Worm (Caenorhabditis elegans) whole organism, L4 larva: Measurements from ENCODE around the gene ksr-1.

Experiments
- D1046.2 ChIP-seq: fragments of 200-800 bp; sonication (Bioruptor generic); IDR thresholded peaks from 2 replicates; pipeline ENCODE4 v1.3.6; 2022; ENCODE audit warnings: missing genetic modification characterization, missing compliant biosample characterization
- F10B5.3 ChIP-seq: sonication (generic microtip); optimal IDR thresholded peaks from 2 replicates; lab custom pipeline; 2016; ENCODE audit warnings: mild to moderate bottlenecking, missing genetic modification characterization, missing compliant biosample characterization
- F37D6.2 ChIP-seq: sonication (generic microtip); optimal IDR thresholded peaks from 2 replicates; lab custom pipeline; 2016; ENCODE audit warnings: mild to moderate bottlenecking, missing genetic modification characterization, missing compliant biosample characterization
- F44E2.7 ChIP-seq: fragments of 200-800 bp; sonication (Bioruptor generic); IDR thresholded peaks from 2 replicates; pipeline ENCODE4 v2.1.2; 2022; ENCODE audit warnings: missing genetic modification characterization, missing compliant biosample characterization
- T20F7.1 ChIP-seq: fragments of 200-800 bp; sonication (Bioruptor generic); optimal IDR thresholded peaks from 2 replicates; lab custom pipeline; 2018; ENCODE audit warnings: mild to moderate bottlenecking, missing genetic modification characterization, missing compliant biosample characterization
- T26A8.4 ChIP-seq: fragments of 200-800 bp; sonication (Bioruptor generic); IDR thresholded peaks from 2 replicates; pipeline ENCODE4 v1.3.6; 2022; ENCODE audit warnings: missing genetic modification characterization, missing compliant biosample characterization
- Y105C5A.15 ChIP-seq: fragments of 200-800 bp; sonication (Bioruptor generic); IDR thresholded peaks from 2 replicates; pipeline ENCODE4 v1.3.6; 2022; ENCODE audit warnings: missing genetic modification characterization, missing compliant biosample characterization
- Y48G9A.11 ChIP-seq: fragments of 200-800 bp; sonication (Bioruptor generic); IDR thresholded peaks from 2 replicates; pipeline ENCODE4 v1.3.6; 2022; ENCODE audit warnings: missing genetic modification reagents, missing genetic modification characterization, missing compliant biosample characterization
- Y75B8A.6 ChIP-seq: fragments of 200-800 bp; sonication (Bioruptor generic); IDR thresholded peaks from 2 replicates; pipeline ENCODE4 v1.3.6; 2022; ENCODE audit warnings: missing genetic modification reagents, missing genetic modification characterization, missing compliant biosample characterization
- ZK337.2 ChIP-seq: fragments of 200-800 bp; sonication (Bioruptor generic); IDR thresholded peaks from 2 replicates; pipeline ENCODE4 v1.3.6; 2022; ENCODE audit warnings: missing genetic modification reagents, missing genetic modification characterization, missing compliant biosample characterization
- aha-1 ChIP-seq: fragments of 150-350 bp; peaks from one replicate; lab custom pipeline; 2014; ENCODE audit warnings: missing biosample characterization, missing genetic modification characterization
- aly-2 ChIP-seq: sonication (generic microtip); optimal IDR thresholded peaks from 2 replicates; lab custom pipeline; 2018; ENCODE audit warnings: missing biosample characterization, missing genetic modification characterization
- ama-1 ChIP-seq: fragments of 150-350 bp; optimal IDR thresholded peaks from 2 replicates; lab custom pipeline; 2014; ENCODE audit warnings: inconsistent platforms, mixed read lengths
- arid-1 ChIP-seq: fragments of 200-800 bp; sonication (Bioruptor generic); conservative IDR thresholded peaks from 2 replicates; pipeline ENCODE4 v1.3.6; 2022; ENCODE audit warnings: missing genetic modification reagents, missing genetic modification characterization, missing compliant biosample characterization
- attf-4 ChIP-seq: sonication (generic microtip); optimal IDR thresholded peaks from 3 replicates; lab custom pipeline; 2017; ENCODE audit warnings: missing biosample characterization, missing genetic modification characterization
- ceh-28 ChIP-seq: fragments of 150-350 bp; optimal IDR thresholded peaks from 2 replicates; lab custom pipeline; 2014; ENCODE audit warnings: missing biosample characterization, missing genetic modification reagents, missing genetic modification characterization
- ceh-32 ChIP-seq: sonication (generic microtip); optimal IDR thresholded peaks from 2 replicates; lab custom pipeline; 2016; ENCODE audit warnings: mild to moderate bottlenecking, missing genetic modification characterization, missing compliant biosample characterization; ENCODE audit not compliant: poor library complexity
- ceh-62 ChIP-seq: sonication (generic microtip); optimal IDR thresholded peaks from 2 replicates; lab custom pipeline; 2017; ENCODE audit warnings: missing biosample characterization, missing genetic modification characterization
- ceh-82 ChIP-seq: sonication (generic microtip); optimal IDR thresholded peaks from 2 replicates; lab custom pipeline; 2017; ENCODE audit warnings: missing biosample characterization, missing genetic modification characterization
- daf-12 ChIP-seq: fragments of 150-350 bp; optimal IDR thresholded peaks from 2 replicates; lab custom pipeline; 2014; ENCODE audit warnings: missing biosample characterization, missing genetic modification reagents, missing genetic modification characterization
- daf-19 ChIP-seq: fragments of 200-800 bp; sonication (Bioruptor generic); conservative IDR thresholded peaks from 2 replicates; pipeline ENCODE4 v1.3.6; 2022; ENCODE audit warnings: missing genetic modification characterization, missing compliant biosample characterization
- dmd-9 ChIP-seq: fragments of 200-800 bp; sonication (Bioruptor generic); IDR thresholded peaks from 2 replicates; pipeline ENCODE4 v1.3.6; 2022; ENCODE audit warnings: missing genetic modification reagents, missing genetic modification characterization, missing compliant biosample characterization
- dpl-1 ChIP-seq: fragments of 150-350 bp; optimal IDR thresholded peaks from 2 replicates; lab custom pipeline; 2014; ENCODE audit warnings: missing biosample characterization, missing genetic modification reagents, missing genetic modification characterization
- egl-43 ChIP-seq: fragments of 200-800 bp; sonication (Bioruptor generic); IDR thresholded peaks from 2 replicates; pipeline ENCODE4 v1.3.6; 2022; ENCODE audit warnings: missing genetic modification reagents, missing genetic modification characterization, missing compliant biosample characterization
- fos-1 ChIP-seq: fragments of 150-350 bp; optimal IDR thresholded peaks from 2 replicates; lab custom pipeline; 2014; ENCODE audit warnings: missing biosample characterization, missing genetic modification characterization
- gei-8 ChIP-seq: fragments of 200-800 bp; sonication (Bioruptor generic); optimal IDR thresholded peaks from 2 replicates; lab custom pipeline; 2018; ENCODE audit warnings: mild to moderate bottlenecking, missing genetic modification characterization, missing compliant biosample characterization
- hif-1 ChIP-seq, 2 experiments: sonication (generic microtip); optimal IDR thresholded peaks; 2 replicates each; lab custom pipeline; 2016 to 2017; ENCODE audit warnings: missing compliant biosample characterization in 2 of 2, missing genetic modification characterization in 2 of 2, missing genetic modification reagents in 2 of 2, missing genotype in 2 of 2, mild to moderate bottlenecking in 1 of 2
- hlh-11 ChIP-seq: fragments of 200-800 bp; sonication (Bioruptor generic); optimal IDR thresholded peaks from 2 replicates; lab custom pipeline; 2018; ENCODE audit warnings: mild to moderate bottlenecking, missing genetic modification characterization, missing compliant biosample characterization
- hlh-30 ChIP-seq: sonication (generic microtip); optimal IDR thresholded peaks from 2 replicates; lab custom pipeline; 2017; ENCODE audit warnings: antibody characterized with exemption, mild to moderate bottlenecking, missing genetic modification characterization, missing compliant biosample characterization; ENCODE audit not compliant: insufficient read depth
- jun-1 ChIP-seq: fragments of 150-350 bp; optimal IDR thresholded peaks from 2 replicates; lab custom pipeline; 2014; ENCODE audit warnings: missing biosample characterization, missing genetic modification reagents, missing genetic modification characterization
- lin-13 ChIP-seq: fragments of 150-350 bp; optimal IDR thresholded peaks from 2 replicates; lab custom pipeline; 2014; ENCODE audit warnings: missing biosample characterization, missing genetic modification reagents, missing genetic modification characterization
- lin-29 ChIP-seq: fragments of 200-800 bp; sonication (Bioruptor generic); IDR thresholded peaks from 2 replicates; pipeline ENCODE4 v1.3.6; 2022; ENCODE audit warnings: missing genetic modification reagents, missing genetic modification characterization, missing compliant biosample characterization
- lin-38 ChIP-seq: fragments of 200-800 bp; sonication (Bioruptor generic); IDR thresholded peaks from 2 replicates; pipeline ENCODE4 v1.3.6; 2022; ENCODE audit warnings: missing genetic modification reagents, missing genetic modification characterization, missing compliant biosample characterization
- madf-9 ChIP-seq: fragments of 200-800 bp; sonication (Bioruptor generic); conservative IDR thresholded peaks from 2 replicates; pipeline ENCODE4 v1.3.6; 2022; ENCODE audit warnings: missing genetic modification reagents, missing genetic modification characterization, missing compliant biosample characterization
- mdl-1 ChIP-seq, 2 experiments: fragments of 150-350 bp in 1 of 2; sonication (generic microtip) in 1 of 2; optimal IDR thresholded peaks; 2 replicates each; lab custom pipeline; 2014 to 2017; ENCODE audit warnings: missing biosample characterization in 2 of 2, missing genetic modification characterization in 2 of 2
- mep-1 ChIP-seq: fragments of 150-350 bp; sonication (generic microtip); optimal IDR thresholded peaks from 3 replicates; lab custom pipeline; 2014; ENCODE audit warnings: missing biosample characterization, missing genetic modification characterization
- mxl-2 ChIP-seq: fragments of 200-800 bp; sonication (Bioruptor generic); conservative IDR thresholded peaks from 2 replicates; pipeline ENCODE4 v1.3.6; 2022; ENCODE audit warnings: missing genetic modification reagents, missing genetic modification characterization, missing compliant biosample characterization
- nhr-111 ChIP-seq: fragments of 200-800 bp; sonication (Bioruptor generic); optimal IDR thresholded peaks from 2 replicates; lab custom pipeline; 2018; ENCODE audit warnings: mild to moderate bottlenecking, missing genetic modification characterization, missing compliant biosample characterization
- nhr-42 ChIP-seq: fragments of 200-800 bp; sonication (Bioruptor generic); IDR thresholded peaks from 2 replicates; pipeline ENCODE4 v1.3.6; 2022; ENCODE audit warnings: missing genetic modification characterization, missing compliant biosample characterization
- nhr-77 ChIP-seq: fragments of 150-350 bp; optimal IDR thresholded peaks from 2 replicates; lab custom pipeline; 2014; ENCODE audit warnings: missing biosample characterization, missing genetic modification characterization
- pha-4 ChIP-seq, 2 experiments: fragments of 150-350 bp in 1 of 2; fragments of 200-800 bp in 1 of 2; sonication (Bioruptor generic) in 1 of 2; IDR thresholded peaks in 1 of 2; optimal IDR thresholded peaks in 1 of 2; 2 replicates each; pipeline versions ENCODE4 v1.3.6 to Lab custom; 2014 to 2022; ENCODE audit warnings: missing genetic modification characterization in 2 of 2, missing genetic modification reagents in 2 of 2, missing biosample characterization in 1 of 2, missing compliant biosample characterization in 1 of 2
- pqm-1 ChIP-seq: sonication (generic microtip); optimal IDR thresholded peaks from 2 replicates; lab custom pipeline; 2017; ENCODE audit warnings: missing biosample characterization, missing genetic modification characterization
- rbr-2 ChIP-seq: sonication (generic microtip); optimal IDR thresholded peaks from 2 replicates; lab custom pipeline; 2016; ENCODE audit warnings: missing genotype, missing genetic modification characterization, missing compliant biosample characterization
- set-16 ChIP-seq: fragments of 200-800 bp; sonication (Bioruptor generic); IDR thresholded peaks from 2 replicates; pipeline ENCODE4 v1.3.6; 2022; ENCODE audit warnings: missing genetic modification reagents, missing genetic modification characterization, missing compliant biosample characterization
- tra-1 ChIP-seq: fragments of 200-800 bp; sonication (Bioruptor generic); IDR thresholded peaks from 2 replicates; pipeline ENCODE4 v1.3.6; 2022; ENCODE audit warnings: missing genetic modification reagents, missing genetic modification characterization, missing compliant biosample characterization
- unc-130 ChIP-seq: sonication (generic microtip); optimal IDR thresholded peaks from 2 replicates; lab custom pipeline; 2016; ENCODE audit warnings: missing genetic modification reagents, missing genetic modification characterization, missing compliant biosample characterization
- unc-62 ChIP-seq, 3 experiments: fragments of 150-350 bp in 1 of 3; sonication (generic microtip); optimal IDR thresholded peaks in 2 of 3; peaks in 1 of 3; 1 replicate in 1 of 3; 2 replicates in 2 of 3; lab custom pipeline; 2014 to 2017; ENCODE audit warnings: missing biosample characterization in 3 of 3, missing genetic modification characterization in 3 of 3, missing genetic modification reagents in 3 of 3, missing genotype in 1 of 3
- zfp-3 ChIP-seq: fragments of 200-800 bp; sonication (Bioruptor generic); conservative IDR thresholded peaks from 2 replicates; pipeline ENCODE4 v1.3.6; 2022; ENCODE audit warnings: missing genetic modification reagents, missing genetic modification characterization, missing compliant biosample characterization
- zip-11 ChIP-seq: fragments of 200-800 bp; sonication (Bioruptor generic); IDR thresholded peaks from 2 replicates; pipeline ENCODE4 v1.3.6; 2022; ENCODE audit warnings: missing genetic modification characterization, missing compliant biosample characterization
- ztf-7 ChIP-seq: fragments of 150-350 bp; optimal IDR thresholded peaks from 2 replicates; lab custom pipeline; 2014; ENCODE audit warnings: missing biosample characterization, missing genetic modification characterization

The ksr-1 gene

DNA sequence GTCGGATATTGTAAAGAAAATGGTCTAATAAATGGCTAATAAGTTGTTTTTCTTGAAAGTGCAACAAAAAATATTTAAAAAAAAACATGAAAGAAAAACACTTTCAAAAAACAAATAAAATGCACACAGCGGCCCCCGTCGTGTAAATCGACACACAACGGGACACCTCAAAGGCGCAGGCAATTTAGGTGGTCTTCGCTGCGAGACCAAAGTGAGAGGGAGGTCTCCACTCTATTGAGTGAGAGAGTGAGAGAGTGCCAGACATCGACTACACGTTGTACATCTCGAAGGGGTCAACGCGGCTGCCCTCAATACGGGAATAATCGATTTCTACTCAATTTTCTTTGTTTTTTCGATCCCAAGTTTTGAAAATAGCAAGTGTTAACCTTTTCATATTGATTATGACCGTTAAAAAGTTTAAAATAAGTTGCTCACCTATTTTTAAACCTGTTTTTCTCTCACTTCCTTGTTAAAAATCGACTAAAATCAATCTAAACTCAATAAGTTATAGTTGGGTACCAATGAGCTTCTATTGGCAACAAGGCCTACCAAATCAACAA is 11.9 kb downstream of the ksr-1 start, which contains the start of gene sec-16A.2 (continued):
- TF ChIP-seq Y75B8A.6 (no peak), F10B5.3 (tag; lab: Kevin White, UChicago) (no peak), aly-2 (tag; lab: Kevin White, UChicago) (no peak), Y105C5A.15 (no peak), nhr-42 (0 out of 2 replicates have a peak, but pooled peaks have one; percentile 16), tra-1 (no peak), dmd-9 (GFP tag; lab: Robert Waterston, UW) (no peak), T26A8.4 (GFP tag; lab: Robert Waterston, UW) (no peak), Y48G9A.11 (GFP tag; lab: Robert Waterston, UW) (no peak), D1046.2 (no peak), daf-12 (tag; lab: Kevin White, UChicago) (no peak), zfp-3 (GFP tag; lab: Robert Waterston, UW) (no peak), attf-4 (tag; lab: Kevin White, UChicago) (no peak), nhr-111 (GFP tag; lab: Kevin White, UChicago) (no peak), arid-1 (GFP tag; lab: Robert Waterston, UW) (no peak), mdl-1 (tag; optimal IDR thresholded peaks at IDR 0.05; lab: Kevin White, UChicago) (peak in 1 of 2 experiments; percentile 59), ceh-82 (tag; lab: Kevin White, UChicago) (no peak), egl-43 (GFP tag; lab: Robert Waterston, UW) (no peak), nhr-77 (tag; lab: Kevin White, UChicago) (peak; percentile 67), T20F7.1 (GFP tag; lab: Kevin White, UChicago) (no peak), zip-11 (GFP tag; lab: Robert Waterston, UW) (no peak), dpl-1 (GFP tag; lab: Kevin White, UChicago) (peak; percentile 47), set-16 (GFP tag; lab: Robert Waterston, UW) (no peak), F37D6.2 (tag; lab: Kevin White, UChicago) (no peak), lin-13 (GFP tag; lab: Kevin White, UChicago) (peak; percentile 77), ceh-62 (tag; lab: Kevin White, UChicago) (no peak), ZK337.2 (GFP tag; lab: Robert Waterston, UW) (no peak), hif-1 (tag; optimal IDR thresholded peaks at IDR 0.05; lab: Kevin White, UChicago) (peak in 1 of 2 experiments; percentile 52), lin-38 (GFP tag; lab: Robert Waterston, UW) (no peak), unc-62 (GFP tag; optimal IDR thresholded peaks at IDR 0.05 in 1 of 2; lab: Kevin White, UChicago) (no peak), unc-62 (tag; optimal IDR thresholded peaks at IDR 0.05; lab: Kevin White, UChicago) (no peak), ceh-28 (tag; lab: Kevin White, UChicago) (no peak), aha-1 (tag; lab: Kevin White, UChicago) (peak; percentile 97), ztf-7 (tag; lab: Kevin White, UChicago) (no peak), lin-29 (GFP tag; lab: Robert Waterston, UW) (no peak), pha-4 (GFP tag; IDR thresholded peaks at IDR 0.05; lab: Robert Waterston, UW) (no peak), pha-4 (tag; optimal IDR thresholded peaks at IDR 0.05; lab: Kevin White, UChicago) (peak; percentile 64), madf-9 (no peak), daf-19 (no peak), F44E2.7 (GFP tag; lab: Robert Waterston, UW) (no peak), fos-1 (tag; lab: Kevin White, UChicago) (no peak), ceh-32 (tag; lab: Kevin White, UChicago) (no peak), gei-8 (no peak), mxl-2 (GFP tag; lab: Robert Waterston, UW) (no peak), unc-130 (no peak), rbr-2 (tag; lab: Kevin White, UChicago) (peak; percentile 61), ama-1 (lab: Kevin White, UChicago) (no peak), jun-1 (no peak), pqm-1 (tag; lab: Kevin White, UChicago) (peak; percentile 37), hlh-30 (tag; lab: Kevin White, UChicago) (peak; percentile 58), mep-1 (peak; percentile 85), hlh-11 (peak; percentile 70)
